Fruit fly (Drosophila melanogaster) whole organism, adult: ENCODE results near the gene CG31245.

ENCODE experiments used
- CG11617 ChIP-seq: fragments of 200-800 bp; sonication (Bioruptor generic); optimal IDR thresholded peaks from 2 replicates; lab custom pipeline; 2017; ENCODE audit warnings: mild to moderate bottlenecking, missing biosample characterization, missing genetic modification reagents, missing genetic modification characterization
- CG12768 ChIP-seq: fragments of 200-800 bp; sonication (Bioruptor generic); optimal IDR thresholded peaks from 2 replicates; lab custom pipeline; 2017; ENCODE audit warnings: missing biosample characterization, missing genetic modification characterization, mild to moderate bottlenecking, moderate library complexity, missing genetic modification reagents
- CG7045 ChIP-seq: fragments of 200-800 bp; sonication (Bioruptor generic); optimal IDR thresholded peaks from 2 replicates; lab custom pipeline; 2017; ENCODE audit warnings: missing biosample characterization, mild to moderate bottlenecking, missing genetic modification characterization
- Clk ChIP-seq: fragments of 200-800 bp; sonication (Bioruptor generic); optimal IDR thresholded peaks from 2 replicates; lab custom pipeline; 2017; ENCODE audit warnings: missing biosample characterization, missing genetic modification characterization
- Hr96 ChIP-seq: fragments of 200-800 bp; sonication (Bioruptor generic); optimal IDR thresholded peaks from 2 replicates; lab custom pipeline; 2016; ENCODE audit warnings: missing biosample characterization, missing genetic modification characterization
- bab1 ChIP-seq: fragments of 200-800 bp; sonication (Bioruptor generic); optimal IDR thresholded peaks from 3 replicates; lab custom pipeline; 2019; ENCODE audit warnings: missing biosample characterization, mild to moderate bottlenecking, missing genetic modification characterization, moderate library complexity
- cic ChIP-seq: fragments of 200-800 bp; sonication (Bioruptor generic); optimal IDR thresholded peaks from 2 replicates; lab custom pipeline; 2017; ENCODE audit warnings: missing biosample characterization, mild to moderate bottlenecking, missing genetic modification characterization, moderate library complexity
- kay ChIP-seq: fragments of 200-800 bp; sonication (Bioruptor generic); peaks from one replicate; lab custom pipeline; 2016; ENCODE audit warnings: missing biosample characterization, missing genetic modification characterization, borderline replicate concordance
- pad ChIP-seq: fragments of 200-800 bp; sonication (Bioruptor generic); optimal IDR thresholded peaks from 3 replicates; lab custom pipeline; 2017; ENCODE audit warnings: missing biosample characterization, missing genetic modification characterization, mild to moderate bottlenecking, moderate library complexity, missing genetic modification reagents
- toe ChIP-seq: fragments of 200-800 bp; sonication (Bioruptor generic); optimal IDR thresholded peaks from 2 replicates; lab custom pipeline; 2016; ENCODE audit warnings: missing biosample characterization, missing genetic modification characterization

- TF ChIP-seq CG12768 (GFP tag; lab: Kevin White, UChicago) (no peak), CG11617 (GFP tag; lab: Kevin White, UChicago) (no peak), bab1 (no peak), Clk (GFP tag; lab: Kevin White, UChicago) (no peak), pad (GFP tag; lab: Kevin White, UChicago) (no peak), CG7045 (no peak), kay (GFP tag; lab: Kevin White, UChicago) (no peak), toe (GFP tag; lab: Kevin White, UChicago) (no peak), Hr96 (GFP tag; lab: Kevin White, UChicago) (no peak), cic (GFP tag; lab: Kevin White, UChicago) (no peak)
These were observed 1.1 kb downstream of the CG31245 start, which contains the start of gene CG31404 for dm6 chr3R:19375923-19376322.
